Worm (Caenorhabditis elegans) whole organism, L3 larva: ENCODE measurements around the gene C18D11.7.

ENCODE experiments used
- R02D3.7 ChIP-seq: fragments of 150-350 bp; optimal IDR thresholded peaks from 2 replicates; lab custom pipeline; 2014; ENCODE audit warnings: missing biosample characterization, missing genetic modification characterization
- ama-1 ChIP-seq: fragments of 150-350 bp; optimal IDR thresholded peaks from 2 replicates; lab custom pipeline; 2018
- elt-2 ChIP-seq: sonication (generic microtip); optimal IDR thresholded peaks from 2 replicates; lab custom pipeline; 2016; ENCODE audit warnings: missing genetic modification reagents, mild to moderate bottlenecking, missing genetic modification characterization, missing compliant biosample characterization
- lin-15B ChIP-seq: fragments of 150-350 bp; optimal IDR thresholded peaks from 2 replicates; lab custom pipeline; 2014; ENCODE audit warnings: missing biosample characterization, missing genetic modification characterization
- nhr-11 ChIP-seq: fragments of 150-350 bp; optimal IDR thresholded peaks from 2 replicates; lab custom pipeline; 2014; ENCODE audit warnings: missing biosample characterization, missing genetic modification characterization
- nhr-237 ChIP-seq: fragments of 150-350 bp; optimal IDR thresholded peaks from 2 replicates; lab custom pipeline; 2014; ENCODE audit warnings: missing biosample characterization, missing genetic modification characterization
- nhr-25 ChIP-seq: sonication (generic microtip); optimal IDR thresholded peaks from 2 replicates; lab custom pipeline; 2017; ENCODE audit warnings: missing biosample characterization, missing genetic modification characterization
- skn-1 ChIP-seq: fragments of 150-350 bp; optimal IDR thresholded peaks from 2 replicates; lab custom pipeline; 2014; ENCODE audit warnings: missing biosample characterization, missing genetic modification characterization
- unc-39 ChIP-seq: sonication (generic microtip); optimal IDR thresholded peaks from 4 replicates; lab custom pipeline; 2017; ENCODE audit warnings: missing biosample characterization, missing genetic modification characterization
- unc-62 ChIP-seq: fragments of 150-350 bp; sonication (generic microtip); optimal IDR thresholded peaks from 4 replicates; lab custom pipeline; 2014; ENCODE audit warnings: missing biosample characterization, missing genetic modification reagents, missing genetic modification characterization
- zag-1 ChIP-seq: fragments of 150-350 bp; optimal IDR thresholded peaks from 2 replicates; lab custom pipeline; 2014; ENCODE audit warnings: missing biosample characterization, missing genetic modification characterization
- ztf-11 ChIP-seq: fragments of 150-350 bp; optimal IDR thresholded peaks from 2 replicates; lab custom pipeline; 2014; ENCODE audit warnings: missing biosample characterization, missing genetic modification characterization

- no peak for TF ChIP-seq ztf-11 (tag; lab: Kevin White, UChicago)
- no peak for TF ChIP-seq zag-1 (tag; lab: Kevin White, UChicago)
- TF ChIP-seq nhr-25 (tag; lab: Kevin White, UChicago) = no peak
- TF ChIP-seq elt-2 (tag; lab: Kevin White, UChicago) = no peak
- TF ChIP-seq nhr-237 (tag; lab: Kevin White, UChicago) = no peak
- TF ChIP-seq ama-1 (lab: Kevin White, UChicago) = no peak
- TF ChIP-seq unc-39 (tag; lab: Kevin White, UChicago) = no peak
- no peak for TF ChIP-seq unc-62
- TF ChIP-seq R02D3.7 (tag; lab: Kevin White, UChicago) = no peak
- no peak for TF ChIP-seq nhr-11 (tag; lab: Kevin White, UChicago)
- TF ChIP-seq skn-1 = no peak
- TF ChIP-seq lin-15B = no peak
Measured at ce11 chrIII:11781800-11782199, 24.8 kb downstream of the C18D11.7 start, which contains the start of gene srd-74.
